Fruit fly (Drosophila melanogaster): ENCODE measurements around the gene tty.

Gene tty

dm6 chrX:21322289-21322981 lies 17.0 kb downstream of the tty start (continued):
- TF ChIP-seq HLH4C (GFP tag; IDR thresholded peaks at IDR 0.05; ENCODE audit: partially characterized antibody) (no peak), br (optimal IDR thresholded peaks at IDR 0.05) (no peak), Scr (GFP tag; IDR thresholded peaks at IDR 0.05; ENCODE audit: partially characterized antibody) (no peak), pros (GFP tag; optimal IDR thresholded peaks at IDR 0.05) (no peak), CG7745 (tag; optimal IDR thresholded peaks at IDR 0.05) (no peak), CG32532 (GFP tag; IDR thresholded peaks at IDR 0.05) (no peak; the same call in 1 of the 2 replicates), Stat92E (GFP tag; optimal IDR thresholded peaks at IDR 0.05) (no peak), CG17829 (tag; optimal IDR thresholded peaks at IDR 0.05) (peak; percentile 56), eyg (GFP tag; optimal IDR thresholded peaks at IDR 0.05) (no peak), Ets65A (GFP tag) (no peak), CG13894 (tag; optimal IDR thresholded peaks at IDR 0.05) (peak; percentile 51), CG8290 (GFP tag; optimal IDR thresholded peaks at IDR 0.05) (no peak), CG8290 (tag; optimal IDR thresholded peaks at IDR 0.05) (no peak), sc (optimal IDR thresholded peaks at IDR 0.05) (no peak), sc (GFP tag; optimal IDR thresholded peaks at IDR 0.05) (peak; percentile 6), Awh (GFP tag; IDR thresholded peaks at IDR 0.05) (no peak), B-H2 (GFP tag; optimal IDR thresholded peaks at IDR 0.05) (peak; percentile 57), fu2 (GFP tag; optimal IDR thresholded peaks at IDR 0.05) (no peak), CG6765 (GFP tag; optimal IDR thresholded peaks at IDR 0.05) (peak; percentile 36), hkb (optimal IDR thresholded peaks at IDR 0.05) (no peak), hkb (GFP tag; IDR thresholded peaks at IDR 0.05) (peak; percentile 42; the same call in 1 of the 2 replicates), knrl (GFP tag; IDR thresholded peaks at IDR 0.05; ENCODE audit: partially characterized antibody) (no peak), toy (GFP tag; IDR thresholded peaks at IDR 0.05) (no peak), z (GFP tag; IDR thresholded peaks at IDR 0.05) (no peak), NC2β (GFP tag; optimal IDR thresholded peaks at IDR 0.05) (no peak), Adf1 (GFP tag; IDR thresholded peaks at IDR 0.05) (peak; percentile 41; the same call in 1 of the 2 replicates), CG17612 (GFP tag; IDR thresholded peaks at IDR 0.05) (no peak), CG12659 (GFP tag; optimal IDR thresholded peaks at IDR 0.05) (no peak), NFAT (GFP tag; IDR thresholded peaks at IDR 0.05) (no peak), vfl (GFP tag; optimal IDR thresholded peaks at IDR 0.05) (no peak), HmgD (GFP tag; optimal IDR thresholded peaks at IDR 0.05) (no peak), Max (GFP tag; optimal IDR thresholded peaks at IDR 0.05) (peak; percentile 31), CG17361 (GFP tag; IDR thresholded peaks at IDR 0.05) (peak; percentile 88), Hmx (GFP tag; optimal IDR thresholded peaks at IDR 0.05) (no peak), CG33213 (GFP tag; optimal IDR thresholded peaks at IDR 0.05) (no peak), zen2 (GFP tag; IDR thresholded peaks at IDR 0.05; ENCODE audit: partially characterized antibody) (no peak), croc (GFP tag; conservative IDR thresholded peaks at IDR 0.05) (peak; percentile 20; the same call in 1 of the 3 replicates), dmrt11E (tag; optimal IDR thresholded peaks at IDR 0.05) (no peak), CG11398 (GFP tag; optimal IDR thresholded peaks at IDR 0.05) (no peak), Hr51 (GFP tag; optimal IDR thresholded peaks at IDR 0.05) (no peak), MTF-1 (GFP tag; optimal IDR thresholded peaks at IDR 0.05; ENCODE audit: borderline replicate concordance) (no peak), hth (optimal IDR thresholded peaks at IDR 0.05) (no peak), fd64A (GFP tag; optimal IDR thresholded peaks at IDR 0.05) (no peak), ken (GFP tag; IDR thresholded peaks at IDR 0.05) (no peak), HLH54F (GFP tag; optimal IDR thresholded peaks at IDR 0.05) (no peak), ato (GFP tag; IDR thresholded peaks at IDR 0.05; ENCODE audit: partially characterized antibody) (no peak), Mrtf (GFP tag; IDR thresholded peaks at IDR 0.05) (no peak), CG9817 (tag; optimal IDR thresholded peaks at IDR 0.05) (no peak), CG10431 (GFP tag; optimal IDR thresholded peaks at IDR 0.05) (no peak), fru (optimal IDR thresholded peaks at IDR 0.05) (no peak), MESR4 (GFP tag; optimal IDR thresholded peaks at IDR 0.05) (no peak), org-1 (GFP tag; optimal IDR thresholded peaks at IDR 0.05) (no peak)
